Worm (Caenorhabditis elegans) whole organism, L2 larva: ENCODE measurements around the gene hex-1.

Experiments used
- ama-1 ChIP-seq: fragments of 150-350 bp; optimal IDR thresholded peaks from 2 replicates; lab custom pipeline; 2018; ENCODE audit warnings: inconsistent platforms
- mab-5 ChIP-seq: fragments of 150-350 bp; optimal IDR thresholded peaks from 2 replicates; lab custom pipeline; 2014; ENCODE audit warnings: missing biosample characterization, missing genetic modification characterization
- nhr-11 ChIP-seq: fragments of 150-350 bp; optimal IDR thresholded peaks from 2 replicates; lab custom pipeline; 2014; ENCODE audit warnings: missing biosample characterization, missing genetic modification characterization

ce11 chrX:2190740-2191139 lies 30.2 kb upstream of the hex-1 start:
- TF ChIP-seq nhr-11 (tag; lab: Kevin White, UChicago) (no peak), mab-5 (tag; lab: Kevin White, UChicago) (no peak), ama-1 (no peak)
